Worm (Caenorhabditis elegans) whole organism, early embryonic: ENCODE measurements around the gene srbc-49.
"Not testable (repeated sequence)": the region's sequence is repeated elsewhere in the genome, so short reads cannot be mapped to it uniquely, and the experiment has no call there.

Source experiments
- B0310.2 ChIP-seq: sonication (generic microtip); optimal IDR thresholded peaks from 2 replicates; lab custom pipeline; 2016; ENCODE audit warnings: mild to moderate bottlenecking, missing genetic modification characterization, missing compliant biosample characterization
- F13C5.2 ChIP-seq: sonication (generic microtip); optimal IDR thresholded peaks from 2 replicates; lab custom pipeline; 2017; ENCODE audit warnings: mild to moderate bottlenecking, missing genetic modification characterization, inconsistent platforms, missing compliant biosample characterization
- aly-1 ChIP-seq: sonication (generic microtip); optimal IDR thresholded peaks from 2 replicates; lab custom pipeline; 2016; ENCODE audit warnings: missing genetic modification characterization, missing compliant biosample characterization
- ama-1 ChIP-seq: fragments of 150-350 bp; optimal IDR thresholded peaks from 2 replicates; lab custom pipeline; 2014
- ceh-13 ChIP-seq: fragments of 200-800 bp; sonication (Bioruptor generic); optimal IDR thresholded peaks from 2 replicates; lab custom pipeline; 2018; ENCODE audit warnings: mild to moderate bottlenecking, missing genetic modification characterization, missing compliant biosample characterization
- ceh-36 ChIP-seq: sonication (generic microtip); optimal IDR thresholded peaks from 2 replicates; lab custom pipeline; 2016; ENCODE audit warnings: missing genetic modification characterization, inconsistent platforms, missing compliant biosample characterization
- ets-7 ChIP-seq: sonication (generic microtip); optimal IDR thresholded peaks from 2 replicates; lab custom pipeline; 2016; ENCODE audit warnings: missing genotype, missing genetic modification characterization, missing compliant biosample characterization
- flt-1 ChIP-seq: fragments of 200-800 bp; sonication (Bioruptor generic); IDR thresholded peaks from 2 replicates; pipeline ENCODE4 v1.3.6; 2022; ENCODE audit warnings: missing genetic modification characterization, missing compliant biosample characterization
- hmbx-1 ChIP-seq: sonication (generic microtip); optimal IDR thresholded peaks from 2 replicates; lab custom pipeline; 2016; ENCODE audit warnings: mild to moderate bottlenecking, missing genetic modification characterization, missing compliant biosample characterization
- hmg-4 ChIP-seq: fragments of 200-800 bp; sonication (Bioruptor generic); optimal IDR thresholded peaks from 2 replicates; lab custom pipeline; 2018; ENCODE audit warnings: mild to moderate bottlenecking, missing genetic modification characterization, missing compliant biosample characterization
- hnd-1 ChIP-seq: sonication (generic microtip); optimal IDR thresholded peaks from 2 replicates; lab custom pipeline; 2016; ENCODE audit warnings: missing genetic modification characterization, missing compliant biosample characterization
- pes-1 ChIP-seq: fragments of 200-800 bp; sonication (Bioruptor generic); IDR thresholded peaks from 2 replicates; pipeline ENCODE4 v1.3.6; 2022; ENCODE audit warnings: missing genetic modification reagents, missing genetic modification characterization, missing compliant biosample characterization
- scrt-1 ChIP-seq: fragments of 200-800 bp; sonication (Bioruptor generic); IDR thresholded peaks from 2 replicates; pipeline ENCODE4 v1.3.6; 2022; ENCODE audit warnings: missing genetic modification characterization, missing compliant biosample characterization
- sea-1 ChIP-seq: fragments of 200-800 bp; sonication (Bioruptor generic); conservative IDR thresholded peaks from 2 replicates; pipeline ENCODE4 v1.3.6; 2022; ENCODE audit warnings: missing genetic modification characterization, missing compliant biosample characterization
- tbx-11 ChIP-seq: fragments of 200-800 bp; sonication (Bioruptor generic); IDR thresholded peaks from 2 replicates; pipeline ENCODE4 v1.3.6; 2022; ENCODE audit warnings: missing genetic modification characterization, missing compliant biosample characterization
- tbx-37 ChIP-seq: fragments of 200-800 bp; sonication (Bioruptor generic); conservative IDR thresholded peaks from 2 replicates; pipeline ENCODE4 v1.3.6; 2022; ENCODE audit warnings: missing genetic modification reagents, missing genetic modification characterization, missing compliant biosample characterization
- tra-4 ChIP-seq: sonication (generic microtip); optimal IDR thresholded peaks from 2 replicates; lab custom pipeline; 2017; ENCODE audit warnings: missing genetic modification characterization, missing compliant biosample characterization

srbc-49 gene

ce11 chrV:15809543-15809942 lies 12.0 kb upstream of the srbc-49 start, which contains the start of gene srsx-36:
TSS of gene srsx-36 (minus strand) at chrV:15809643.
- TF ChIP-seq pes-1 (GFP tag; lab: Robert Waterston, UW): no peak
- no peak for TF ChIP-seq F13C5.2 (tag; lab: Kevin White, UChicago)
- no peak for TF ChIP-seq hmbx-1 (tag; lab: Kevin White, UChicago)
- TF ChIP-seq hnd-1 (tag; lab: Kevin White, UChicago): no peak
- TF ChIP-seq tra-4 (tag; lab: Kevin White, UChicago): no peak
- TF ChIP-seq ceh-36 (tag; lab: Kevin White, UChicago): no peak
- no peak for TF ChIP-seq ets-7
- no peak for TF ChIP-seq tbx-37 (GFP tag; lab: Robert Waterston, UW)
- no peak for TF ChIP-seq scrt-1 (GFP tag; lab: Robert Waterston, UW)
- no peak for TF ChIP-seq B0310.2 (tag; lab: Kevin White, UChicago)
- TF ChIP-seq tbx-11 (GFP tag; lab: Robert Waterston, UW): no peak
- TF ChIP-seq ama-1 (lab: Kevin White, UChicago): no peak
- no peak for TF ChIP-seq ceh-13 (GFP tag; lab: Kevin White, UChicago)
- no peak for TF ChIP-seq sea-1 (GFP tag; lab: Robert Waterston, UW)
- TF ChIP-seq hmg-4 (GFP tag; lab: Kevin White, UChicago): no peak
- TF ChIP-seq flt-1 (GFP tag; lab: Robert Waterston, UW): no peak
- TF ChIP-seq aly-1 (tag; lab: Kevin White, UChicago): no peak

- no peak for TF ChIP-seq tbx-37 (GFP tag; lab: Robert Waterston, UW)
- TF ChIP-seq sea-1 (GFP tag; lab: Robert Waterston, UW): no peak
- no peak for TF ChIP-seq hmbx-1 (tag; lab: Kevin White, UChicago)
- no peak for TF ChIP-seq tbx-11 (GFP tag; lab: Robert Waterston, UW)
- TF ChIP-seq ama-1 (lab: Kevin White, UChicago): no peak
- no peak for TF ChIP-seq pes-1 (GFP tag; lab: Robert Waterston, UW)
- no peak for TF ChIP-seq B0310.2 (tag; lab: Kevin White, UChicago)
- TF ChIP-seq ets-7: no peak
- TF ChIP-seq aly-1 (tag; lab: Kevin White, UChicago): no peak
- TF ChIP-seq scrt-1 (GFP tag; lab: Robert Waterston, UW): no peak
Measured at ce11 chrV:15810446-15810845, 11.1 kb upstream of the srbc-49 start, which contains the start of gene F54B8.1. TSS of gene F54B8.1 (plus strand) at chrV:15810746.

- TF ChIP-seq tra-4 (tag; lab: Kevin White, UChicago); hnd-1 (tag; lab: Kevin White, UChicago); flt-1 (GFP tag; lab: Robert Waterston, UW): not testable (repeated sequence)
Measured at ce11 chrV:15811982-15812381, 9.5 kb upstream of the srbc-49 start, which contains the start of gene nhr-282. TSS of gene nhr-282 (plus strand) at chrV:15812282.

ce11 chrV:15815962-15816432 lies 5.5 kb upstream of the srbc-49 start, which contains the start of the genes fbxa-69 and F54B8.4:
TSS of gene fbxa-69 (minus strand) at chrV:15815971.
TSS of gene F54B8.4 (plus strand) at chrV:15816382.
- no peak for TF ChIP-seq pes-1 (GFP tag; lab: Robert Waterston, UW)
- TF ChIP-seq aly-1 (tag; lab: Kevin White, UChicago): no peak
- no peak for TF ChIP-seq sea-1 (GFP tag; lab: Robert Waterston, UW)
- no peak for TF ChIP-seq F13C5.2 (tag; lab: Kevin White, UChicago)
- no peak for TF ChIP-seq hmbx-1 (tag; lab: Kevin White, UChicago)
- TF ChIP-seq ceh-13 (GFP tag; lab: Kevin White, UChicago): no peak
- no peak for TF ChIP-seq hmg-4 (GFP tag; lab: Kevin White, UChicago)
- no peak for TF ChIP-seq tbx-37 (GFP tag; lab: Robert Waterston, UW)
- TF ChIP-seq tbx-11 (GFP tag; lab: Robert Waterston, UW): no peak
- no peak for TF ChIP-seq ama-1 (lab: Kevin White, UChicago)
- TF ChIP-seq ets-7: no peak
- TF ChIP-seq flt-1 (GFP tag; lab: Robert Waterston, UW): no peak
- TF ChIP-seq ceh-36 (tag; lab: Kevin White, UChicago): no peak
- TF ChIP-seq scrt-1 (GFP tag; lab: Robert Waterston, UW): no peak

ce11 chrV:15817746-15818145 lies 3.8 kb upstream of the srbc-49 start, which contains the start of gene abf-3:
TSS of gene abf-3 (minus strand) at chrV:15817846.
- TF ChIP-seq sea-1 (GFP tag; lab: Robert Waterston, UW) (no peak), tbx-37 (GFP tag; lab: Robert Waterston, UW) (no peak), ama-1 (lab: Kevin White, UChicago) (no peak), B0310.2 (tag; lab: Kevin White, UChicago) (no peak), scrt-1 (GFP tag; lab: Robert Waterston, UW) (no peak), tra-4 (tag; lab: Kevin White, UChicago) (no peak), ceh-36 (tag; lab: Kevin White, UChicago) (no peak), hmbx-1 (tag; lab: Kevin White, UChicago) (no peak), tbx-11 (GFP tag; lab: Robert Waterston, UW) (no peak), hmg-4 (GFP tag; lab: Kevin White, UChicago) (no peak), pes-1 (GFP tag; lab: Robert Waterston, UW) (no peak), aly-1 (tag; lab: Kevin White, UChicago) (no peak), ceh-13 (GFP tag; lab: Kevin White, UChicago) (no peak), ets-7 (no peak), F13C5.2 (tag; lab: Kevin White, UChicago) (no peak), flt-1 (GFP tag; lab: Robert Waterston, UW) (no peak), hnd-1 (tag; lab: Kevin White, UChicago) (no peak)

ce11 chrV:15819983-15820382 lies 1.5 kb upstream of the srbc-49 start, which contains the start of gene srbc-48:
TSS of gene srbc-48 (plus strand) at chrV:15820283.
- TF ChIP-seq ceh-13 (GFP tag; lab: Kevin White, UChicago) (no peak), ama-1 (lab: Kevin White, UChicago) (no peak), tra-4 (tag; lab: Kevin White, UChicago) (no peak), B0310.2 (tag; lab: Kevin White, UChicago) (no peak), pes-1 (GFP tag; lab: Robert Waterston, UW) (no peak), hnd-1 (tag; lab: Kevin White, UChicago) (no peak), tbx-37 (GFP tag; lab: Robert Waterston, UW) (no peak), sea-1 (GFP tag; lab: Robert Waterston, UW) (no peak), ceh-36 (tag; lab: Kevin White, UChicago) (no peak), ets-7 (no peak), aly-1 (tag; lab: Kevin White, UChicago) (no peak), tbx-11 (GFP tag; lab: Robert Waterston, UW) (no peak), hmbx-1 (tag; lab: Kevin White, UChicago) (no peak), flt-1 (GFP tag; lab: Robert Waterston, UW) (no peak), scrt-1 (GFP tag; lab: Robert Waterston, UW) (no peak), hmg-4 (GFP tag; lab: Kevin White, UChicago) (no peak), F13C5.2 (tag; lab: Kevin White, UChicago) (no peak)
